Worm (Caenorhabditis elegans) whole organism, L1 larva: ENCODE measurements around the gene pid-5.

Experiments used
- C04F5.9 ChIP-seq: sonication (generic microtip); optimal IDR thresholded peaks from 2 replicates; lab custom pipeline; 2016; ENCODE audit warnings: missing genetic modification characterization, missing compliant biosample characterization
- C16A3.4 ChIP-seq: fragments of 150-350 bp; optimal IDR thresholded peaks from 2 replicates; lab custom pipeline; 2014; ENCODE audit warnings: missing biosample characterization, missing genetic modification characterization
- F16B12.6 ChIP-seq: fragments of 150-350 bp; optimal IDR thresholded peaks from 2 replicates; lab custom pipeline; 2014; ENCODE audit warnings: missing biosample characterization, missing genetic modification characterization
- Y116A8C.19 ChIP-seq: sonication (generic microtip); optimal IDR thresholded peaks from 2 replicates; lab custom pipeline; 2016; ENCODE audit warnings: missing compliant biosample characterization, missing genetic modification characterization, borderline replicate concordance
- aly-2 ChIP-seq: fragments of 150-350 bp; optimal IDR thresholded peaks from 2 replicates; lab custom pipeline; 2014; ENCODE audit warnings: missing biosample characterization, missing genetic modification characterization
- blmp-1 ChIP-seq: fragments of 150-350 bp; optimal IDR thresholded peaks from 2 replicates; lab custom pipeline; 2014; ENCODE audit warnings: missing biosample characterization, missing genetic modification characterization
- ceh-8 ChIP-seq: fragments of 200-800 bp; sonication (Bioruptor generic); optimal IDR thresholded peaks from 2 replicates; lab custom pipeline; 2018; ENCODE audit warnings: mild to moderate bottlenecking, missing genetic modification characterization, moderate library complexity, missing compliant biosample characterization
- ceh-90 ChIP-seq: sonication (generic microtip); optimal IDR thresholded peaks from 2 replicates; lab custom pipeline; 2016; ENCODE audit warnings: missing genetic modification characterization, missing compliant biosample characterization
- ces-1 ChIP-seq: fragments of 150-350 bp; optimal IDR thresholded peaks from 2 replicates; lab custom pipeline; 2014; ENCODE audit warnings: missing biosample characterization, missing genetic modification reagents, missing genetic modification characterization
- dpl-1 ChIP-seq, 3 experiments: fragments of 150-350 bp in 2 of 3; sonication (generic microtip) in 1 of 3; optimal IDR thresholded peaks; 2 replicates each; lab custom pipeline; 2014 to 2017; ENCODE audit warnings: missing biosample characterization in 3 of 3, missing genetic modification characterization in 3 of 3, missing genetic modification reagents in 3 of 3
- dsc-1 ChIP-seq: sonication (generic microtip); optimal IDR thresholded peaks from 2 replicates; lab custom pipeline; 2016; ENCODE audit warnings: mild to moderate bottlenecking, missing genetic modification characterization, missing compliant biosample characterization
- egl-13 ChIP-seq: sonication (generic microtip); optimal IDR thresholded peaks from 2 replicates; lab custom pipeline; 2016; ENCODE audit warnings: missing genotype, missing genetic modification reagents, missing genetic modification characterization, missing compliant biosample characterization
- egl-27 ChIP-seq, 2 experiments: fragments of 150-350 bp in 1 of 2; sonication (generic microtip); optimal IDR thresholded peaks; 3 replicates each; lab custom pipeline; 2017 to 2018; ENCODE audit warnings: missing biosample characterization in 2 of 2, missing genetic modification characterization in 2 of 2, missing genetic modification reagents in 2 of 2
- elt-3 ChIP-seq, 6 experiments: fragments of 150-350 bp in 1 of 6; sonication (generic microtip); optimal IDR thresholded peaks; 2 replicates each; lab custom pipeline; 2017 to 2018; ENCODE audit warnings: missing biosample characterization in 6 of 6, missing genetic modification characterization in 6 of 6, inconsistent platforms in 1 of 6
- ets-5 ChIP-seq: fragments of 200-800 bp; sonication (Bioruptor generic); IDR thresholded peaks from 2 replicates; pipeline ENCODE4 v1.3.6; 2022; ENCODE audit warnings: missing genetic modification characterization, missing compliant biosample characterization
- fkh-10 ChIP-seq: sonication (generic microtip); optimal IDR thresholded peaks from 2 replicates; lab custom pipeline; 2017; ENCODE audit warnings: missing biosample characterization, missing genetic modification reagents, missing genetic modification characterization
- fkh-8 ChIP-seq: sonication (generic microtip); optimal IDR thresholded peaks from 2 replicates; lab custom pipeline; 2016; ENCODE audit warnings: mild to moderate bottlenecking, missing genetic modification characterization, missing compliant biosample characterization
- fos-1 ChIP-seq: fragments of 150-350 bp; optimal IDR thresholded peaks from 2 replicates; lab custom pipeline; 2014; ENCODE audit warnings: missing biosample characterization, missing genetic modification characterization
- hlh-4 ChIP-seq: sonication (generic microtip); optimal IDR thresholded peaks from 2 replicates; lab custom pipeline; 2016; ENCODE audit warnings: mild to moderate bottlenecking, missing genetic modification characterization, missing compliant biosample characterization
- hpl-2 ChIP-seq: fragments of 150-350 bp; optimal IDR thresholded peaks from 2 replicates; lab custom pipeline; 2014; ENCODE audit warnings: missing biosample characterization, missing genetic modification reagents, missing genetic modification characterization
- irx-1 ChIP-seq: sonication (generic microtip); optimal IDR thresholded peaks from 2 replicates; lab custom pipeline; 2016; ENCODE audit warnings: missing genetic modification characterization, missing compliant biosample characterization
- isw-1 ChIP-seq: fragments of 200-800 bp; sonication (Bioruptor generic); IDR thresholded peaks from 2 replicates; pipeline ENCODE4 v1.3.6; 2022; ENCODE audit warnings: missing genetic modification characterization, missing compliant biosample characterization
- lin-13 ChIP-seq: fragments of 150-350 bp; optimal IDR thresholded peaks from 2 replicates; lab custom pipeline; 2014; ENCODE audit warnings: missing biosample characterization, missing genetic modification reagents, missing genetic modification characterization
- lin-15B ChIP-seq: fragments of 150-350 bp; sonication (generic microtip); optimal IDR thresholded peaks from 3 replicates; lab custom pipeline; 2014; ENCODE audit warnings: missing biosample characterization, missing genetic modification characterization
- lin-35 ChIP-seq, 2 experiments: fragments of 150-350 bp; optimal IDR thresholded peaks; 2 replicates each; lab custom pipeline; 2014; ENCODE audit warnings: missing biosample characterization in 2 of 2, missing genetic modification characterization in 2 of 2, missing genetic modification reagents in 2 of 2
- lir-3 ChIP-seq: sonication (generic microtip); optimal IDR thresholded peaks from 2 replicates; lab custom pipeline; 2016; ENCODE audit warnings: mild to moderate bottlenecking, missing genetic modification characterization, moderate library complexity, missing compliant biosample characterization; ENCODE audit not compliant: poor library complexity
- mab-9 ChIP-seq: fragments of 200-800 bp; sonication (Bioruptor generic); IDR thresholded peaks from 2 replicates; pipeline ENCODE4 v1.3.6; 2022; ENCODE audit warnings: missing genetic modification reagents, missing genetic modification characterization, missing compliant biosample characterization
- mdl-1 ChIP-seq, 2 experiments: fragments of 150-350 bp; optimal IDR thresholded peaks; 2 replicates each; lab custom pipeline; 2014 to 2017; ENCODE audit warnings: missing biosample characterization in 2 of 2, missing genetic modification characterization in 2 of 2, inconsistent platforms in 1 of 2
- mef-2 ChIP-seq: fragments of 150-350 bp; optimal IDR thresholded peaks from 2 replicates; lab custom pipeline; 2014; ENCODE audit warnings: missing biosample characterization, missing genetic modification characterization
- mep-1 ChIP-seq: fragments of 150-350 bp; optimal IDR thresholded peaks from 2 replicates; lab custom pipeline; 2014; ENCODE audit warnings: missing biosample characterization, missing genetic modification characterization
- nhr-11 ChIP-seq: fragments of 150-350 bp; optimal IDR thresholded peaks from 2 replicates; lab custom pipeline; 2014; ENCODE audit warnings: missing biosample characterization, missing genetic modification characterization
- nhr-12 ChIP-seq: sonication (generic microtip); optimal IDR thresholded peaks from 2 replicates; lab custom pipeline; 2017; ENCODE audit warnings: missing biosample characterization, missing genetic modification characterization
- nhr-19 ChIP-seq: fragments of 200-800 bp; sonication (Bioruptor generic); conservative IDR thresholded peaks from 2 replicates; pipeline ENCODE4 v1.3.6; 2022; ENCODE audit warnings: missing genetic modification characterization, missing compliant biosample characterization
- nhr-20 ChIP-seq: sonication (generic microtip); optimal IDR thresholded peaks from 2 replicates; lab custom pipeline; 2016; ENCODE audit warnings: mild to moderate bottlenecking, missing genetic modification characterization, missing compliant biosample characterization
- nhr-28 ChIP-seq: fragments of 150-350 bp; optimal IDR thresholded peaks from 2 replicates; lab custom pipeline; 2014; ENCODE audit warnings: missing biosample characterization, missing genetic modification characterization
- nhr-47 ChIP-seq: sonication (generic microtip); optimal IDR thresholded peaks from 2 replicates; lab custom pipeline; 2016; ENCODE audit warnings: mild to moderate bottlenecking, missing genetic modification characterization, moderate library complexity, missing compliant biosample characterization
- nhr-71 ChIP-seq: sonication (generic microtip); optimal IDR thresholded peaks from 2 replicates; lab custom pipeline; 2016; ENCODE audit warnings: mild to moderate bottlenecking, missing genetic modification characterization, moderate library complexity, missing compliant biosample characterization
- nhr-84 ChIP-seq: sonication (generic microtip); optimal IDR thresholded peaks from 2 replicates; lab custom pipeline; 2017; ENCODE audit warnings: missing biosample characterization, missing genetic modification characterization
- nhr-90 ChIP-seq: sonication (generic microtip); optimal IDR thresholded peaks from 2 replicates; lab custom pipeline; 2016; ENCODE audit warnings: mild to moderate bottlenecking, missing genetic modification characterization, missing compliant biosample characterization; ENCODE audit not compliant: poor library complexity
- skn-1 ChIP-seq: fragments of 150-350 bp; optimal IDR thresholded peaks from 2 replicates; lab custom pipeline; 2014; ENCODE audit warnings: missing biosample characterization, missing genetic modification characterization
- snu-23 ChIP-seq: sonication (generic microtip); optimal IDR thresholded peaks from 2 replicates; lab custom pipeline; 2016; ENCODE audit warnings: missing genetic modification characterization, missing compliant biosample characterization
- sptf-1 ChIP-seq: fragments of 150-350 bp; optimal IDR thresholded peaks from 2 replicates; lab custom pipeline; 2014; ENCODE audit warnings: missing biosample characterization, missing genetic modification characterization
- tbx-2 ChIP-seq: sonication (generic microtip); optimal IDR thresholded peaks from 2 replicates; lab custom pipeline; 2016; ENCODE audit warnings: missing genetic modification characterization, missing compliant biosample characterization
- tlp-1 ChIP-seq: fragments of 150-350 bp; optimal IDR thresholded peaks from 2 replicates; lab custom pipeline; 2014; ENCODE audit warnings: missing biosample characterization, missing genetic modification characterization
- unc-130 ChIP-seq: fragments of 150-350 bp; optimal IDR thresholded peaks from 2 replicates; lab custom pipeline; 2017; ENCODE audit warnings: missing biosample characterization, missing genetic modification characterization, inconsistent platforms
- unc-30 ChIP-seq: sonication (generic microtip); optimal IDR thresholded peaks from 2 replicates; lab custom pipeline; 2017; ENCODE audit warnings: missing biosample characterization, missing genetic modification characterization
- unc-62 ChIP-seq: fragments of 150-350 bp; optimal IDR thresholded peaks from 2 replicates; lab custom pipeline; 2014; ENCODE audit warnings: missing biosample characterization, missing genetic modification reagents, missing genetic modification characterization
- xbp-1 ChIP-seq: sonication (generic microtip); optimal IDR thresholded peaks from 2 replicates; lab custom pipeline; 2016; ENCODE audit warnings: missing genetic modification characterization, missing compliant biosample characterization

Gene pid-5

DNA sequence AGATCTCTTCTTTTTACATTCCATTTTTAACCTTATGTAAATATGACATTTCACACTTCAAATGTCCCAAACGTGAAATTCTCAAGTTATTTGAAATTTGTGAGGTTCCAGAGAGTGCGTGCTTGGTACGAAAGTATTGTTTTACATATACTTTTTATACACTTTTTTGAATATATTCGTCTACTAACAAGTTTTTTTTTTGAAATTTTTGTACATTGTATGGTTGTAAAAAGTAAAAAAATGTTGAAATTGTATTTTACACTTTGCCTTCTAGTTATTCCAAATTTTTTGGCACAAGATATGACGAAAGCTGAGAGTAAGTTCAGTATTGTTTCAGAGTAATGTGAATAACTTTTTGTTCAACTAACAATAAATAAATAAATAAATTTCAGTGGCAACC lies 41.0 kb upstream of the pid-5 start, which contains the start of gene lgc-1:
TSS of gene lgc-1 (plus strand) at position 301 of the 400 bp plus-strand sequence.
- TF ChIP-seq aly-2 (no peak), Y116A8C.19 (tag; lab: Kevin White, UChicago) (no peak), nhr-28 (tag; lab: Kevin White, UChicago) (no peak)

DNA sequence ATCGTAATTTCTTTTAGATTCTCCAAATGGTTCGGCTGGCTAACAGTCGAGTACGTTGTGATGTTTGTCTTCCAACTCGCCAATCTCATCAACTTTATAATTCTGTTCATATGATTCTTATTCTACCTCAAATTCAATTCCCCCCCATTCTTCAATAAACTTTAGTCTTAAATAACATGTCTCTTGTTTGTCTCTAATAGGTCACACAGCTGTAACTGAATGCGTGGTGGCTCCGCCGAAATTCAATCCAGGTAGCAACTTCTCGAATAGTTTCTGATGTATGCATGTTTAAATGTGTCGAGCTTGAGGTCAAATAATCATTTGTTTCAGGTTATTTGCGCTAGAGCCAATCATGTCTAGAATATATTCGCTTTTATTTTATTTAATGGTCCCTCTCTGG lies 37.0 kb upstream of the pid-5 start, which contains the start of gene lgc-29:
TSS of gene lgc-29 (plus strand) at position 301 of the 400 bp plus-strand sequence.
- no peak for TF ChIP-seq tbx-2 (tag; lab: Kevin White, UChicago)
- no peak for TF ChIP-seq lin-13 (GFP tag; lab: Kevin White, UChicago)
- no peak for TF ChIP-seq nhr-12
- TF ChIP-seq aly-2, result no peak
- no peak for TF ChIP-seq lin-35 (GFP tag; optimal IDR thresholded peaks at IDR 0.05; lab: Kevin White, UChicago)
- TF ChIP-seq mab-9 (GFP tag; lab: Robert Waterston, UW), result no peak
- no peak for TF ChIP-seq isw-1 (GFP tag; lab: Robert Waterston, UW)
- TF ChIP-seq nhr-47 (tag; lab: Kevin White, UChicago), result no peak
- TF ChIP-seq dsc-1 (tag; lab: Kevin White, UChicago), result no peak
- TF ChIP-seq nhr-90 (tag; lab: Kevin White, UChicago), result no peak
- TF ChIP-seq unc-130 (tag; lab: Kevin White, UChicago), result no peak
- TF ChIP-seq hpl-2, result no peak
- no peak for TF ChIP-seq irx-1 (tag; lab: Kevin White, UChicago)
- TF ChIP-seq sptf-1 (tag; lab: Kevin White, UChicago), result no peak

DNA sequence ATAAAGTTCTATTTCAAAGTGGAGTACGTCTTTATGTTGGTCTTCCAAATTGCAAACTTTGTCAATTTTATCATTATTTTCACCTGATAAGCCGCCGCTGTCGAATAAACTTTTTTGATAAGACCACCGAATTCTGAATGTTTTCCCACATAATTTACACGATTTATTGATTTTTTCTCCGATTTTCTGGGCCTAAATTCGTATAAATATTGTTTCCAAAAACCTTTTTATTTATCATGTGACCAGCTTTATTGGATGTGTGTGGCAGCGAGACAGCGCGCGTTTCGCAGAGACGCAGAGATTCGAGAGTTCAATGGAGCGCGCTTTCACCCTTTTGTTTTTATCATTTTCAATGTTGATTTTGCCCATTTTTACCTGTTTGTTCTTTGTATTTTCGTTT lies 32.6 kb upstream of the pid-5 start:
- TF ChIP-seq dpl-1 (GFP tag; optimal IDR thresholded peaks at IDR 0.05; lab: Kevin White, UChicago) (peak; percentile 71 to 83 (median 78)), blmp-1 (tag; lab: Kevin White, UChicago) (peak; percentile 70), isw-1 (GFP tag; lab: Robert Waterston, UW) (peak; percentile 83), unc-62 (GFP tag; lab: Kevin White, UChicago) (no peak), tlp-1 (tag; lab: Kevin White, UChicago) (no peak), hlh-4 (tag; lab: Kevin White, UChicago) (no peak), nhr-11 (tag; lab: Kevin White, UChicago) (peak; percentile 20), mep-1 (tag; lab: Kevin White, UChicago) (peak; percentile 96), mdl-1 (tag; optimal IDR thresholded peaks at IDR 0.05; lab: Kevin White, UChicago) (peak in 1 of 2 experiments; percentile 85), lin-13 (GFP tag; lab: Kevin White, UChicago) (peak; percentile 80), nhr-71 (peak; percentile 96), elt-3 (tag; optimal IDR thresholded peaks at IDR 0.05; lab: Kevin White, UChicago) (peak in 2 of 6 experiments; percentile 74 to 94), nhr-84 (tag; lab: Kevin White, UChicago) (no peak), egl-27 (tag; optimal IDR thresholded peaks at IDR 0.05; lab: Kevin White, UChicago) (no peak), ces-1 (no peak), mef-2 (tag; lab: Kevin White, UChicago) (peak; percentile 61), irx-1 (tag; lab: Kevin White, UChicago) (peak; percentile 86), fkh-8 (tag; lab: Kevin White, UChicago) (peak; percentile 86), F16B12.6 (peak; percentile 42), egl-13 (peak; percentile 61), C04F5.9 (tag; lab: Kevin White, UChicago) (no peak), dsc-1 (tag; lab: Kevin White, UChicago) (peak; percentile 95), ceh-8 (peak; percentile 86), fos-1 (tag; lab: Kevin White, UChicago) (peak; percentile 59), nhr-20 (tag; lab: Kevin White, UChicago) (peak; percentile 96), lir-3 (tag; lab: Kevin White, UChicago) (no peak), nhr-90 (tag; lab: Kevin White, UChicago) (peak; percentile 90), unc-30 (tag; lab: Kevin White, UChicago) (no peak), Y116A8C.19 (tag; lab: Kevin White, UChicago) (no peak), skn-1 (tag; lab: Kevin White, UChicago) (peak; percentile 89), ceh-90 (tag; lab: Kevin White, UChicago) (no peak), snu-23 (GFP tag; lab: Kevin White, UChicago) (peak; percentile 93), C16A3.4 (tag; lab: Kevin White, UChicago) (peak; percentile 32), nhr-19 (GFP tag; lab: Robert Waterston, UW) (peak; percentile 90), nhr-47 (tag; lab: Kevin White, UChicago) (peak; percentile 92), aly-2 (no peak), ets-5 (GFP tag; lab: Robert Waterston, UW) (no peak), fkh-10 (peak; percentile 22), lin-15B (tag; lab: Kevin White, UChicago) (peak; percentile 23), xbp-1 (tag; lab: Kevin White, UChicago) (peak; percentile 89)
